Fruit fly (Drosophila melanogaster): ENCODE measurements around the gene Dys.

Dys gene

DNA sequence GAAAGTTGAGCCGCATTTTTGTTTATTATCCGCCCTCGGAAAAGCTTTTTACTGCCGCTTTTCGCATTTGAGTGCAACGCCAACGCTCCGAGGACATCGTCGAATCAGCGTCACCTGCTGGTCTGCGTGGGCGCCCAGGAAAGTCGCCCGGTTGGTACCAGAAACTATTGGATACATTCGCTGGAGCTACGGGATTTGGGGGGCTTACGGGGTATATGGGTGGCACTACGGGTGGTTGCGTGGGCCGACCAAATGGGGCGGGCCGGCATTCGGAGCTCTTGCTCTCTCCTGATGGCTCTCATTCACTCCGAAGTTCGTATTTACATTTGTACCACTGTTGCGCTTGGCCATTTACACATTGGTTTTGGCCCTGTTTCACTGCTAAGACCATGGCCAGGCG lies 49.5 kb upstream of the Dys start:
- TF ChIP-seq Xrp1 (GFP tag; IDR thresholded peaks at IDR 0.05) = no peak
- TF ChIP-seq chinmo (GFP tag; IDR thresholded peaks at IDR 0.05; ENCODE audit: partially characterized antibody) = 0 out of 4 replicates have a peak, but pooled peaks have one; percentile 23
- 0 out of 2 replicates have a peak, but pooled peaks have one; percentile 14 for TF ChIP-seq slbo (GFP tag; IDR thresholded peaks at IDR 0.05)
- peak; percentile 75 for TF ChIP-seq CG13894 (tag; optimal IDR thresholded peaks at IDR 0.05)
- no peak for TF ChIP-seq psq (GFP tag; optimal IDR thresholded peaks at IDR 0.05)
- TF ChIP-seq abd-A (tag; optimal IDR thresholded peaks at IDR 0.05) = peak; percentile 82
- TF ChIP-seq scrt (GFP tag; optimal IDR thresholded peaks at IDR 0.05) = peak; percentile 67
- TF ChIP-seq Deaf1 (tag; optimal IDR thresholded peaks at IDR 0.05) = peak; percentile 62
- peak; percentile 84 for TF ChIP-seq z (GFP tag; IDR thresholded peaks at IDR 0.05)
- peak; percentile 64; the same call in 1 of the 2 replicates for TF ChIP-seq crol (GFP tag; IDR thresholded peaks at IDR 0.05)
- TF ChIP-seq sqz (GFP tag; optimal IDR thresholded peaks at IDR 0.05) = no peak
- 0 out of 3 replicates have a peak, but pooled peaks have one; percentile 21 for TF ChIP-seq CG34422 (GFP tag; IDR thresholded peaks at IDR 0.05)
- TF ChIP-seq vnd (GFP tag; IDR thresholded peaks at IDR 0.05; ENCODE audit: partially characterized antibody) = 0 out of 3 replicates have a peak, but pooled peaks have one; percentile 12
- TF ChIP-seq Nf-YC (tag; optimal IDR thresholded peaks at IDR 0.05) = no peak
- TF ChIP-seq CG31224 (GFP tag; IDR thresholded peaks at IDR 0.05) = peak; percentile 98
- TF ChIP-seq Trl (optimal IDR thresholded peaks at IDR 0.05) = peak in 1 of 2 experiments; percentile 9
- no peak for TF ChIP-seq Trl (GFP tag; optimal IDR thresholded peaks at IDR 0.05)
- no peak for TF ChIP-seq Vsx1 (GFP tag; optimal IDR thresholded peaks at IDR 0.05)
- TF ChIP-seq sr (GFP tag; IDR thresholded peaks at IDR 0.05) = peak; percentile 62; the same call in 1 of the 3 replicates

DNA sequence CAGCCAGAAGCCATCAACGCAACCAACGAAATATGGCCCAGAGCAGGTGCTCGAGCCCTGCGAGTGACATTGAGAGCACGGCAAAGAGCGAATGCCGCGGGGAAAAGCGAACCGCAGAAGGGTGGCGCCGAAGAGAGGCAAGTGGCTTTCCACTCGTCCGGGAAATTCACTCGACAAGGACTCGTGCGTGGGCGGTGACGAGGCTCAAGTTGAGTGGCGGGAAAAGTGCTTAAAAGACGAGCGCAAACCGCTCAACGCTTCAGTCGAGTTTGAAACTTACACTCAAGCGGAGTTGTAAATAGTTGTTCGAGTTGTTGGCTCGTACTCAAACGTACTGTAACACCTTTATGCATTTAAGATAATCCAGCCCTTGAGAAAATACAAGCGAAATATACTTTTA lies 48.5 kb upstream of the Dys start, which contains the start of gene CG31221:
Gene CG31221 (plus strand): TSS at position 256 of the 400 bp plus-strand sequence.
- TF ChIP-seq schlank (tag; optimal IDR thresholded peaks at IDR 0.05) = no peak
- TF ChIP-seq Mad (GFP tag; optimal IDR thresholded peaks at IDR 0.05) = no peak
- no peak for TF ChIP-seq CG15073 (GFP tag; optimal IDR thresholded peaks at IDR 0.05)
- peak; percentile 41; the same call in 1 of the 2 replicates for TF ChIP-seq amos (GFP tag; IDR thresholded peaks at IDR 0.05; ENCODE audit: partially characterized antibody)
- no peak for TF ChIP-seq YL-1 (GFP tag; optimal IDR thresholded peaks at IDR 0.05)
- no peak for TF ChIP-seq D (optimal IDR thresholded peaks at IDR 0.05)
- no peak for TF ChIP-seq D (GFP tag; optimal IDR thresholded peaks at IDR 0.05)
- TF ChIP-seq Jarid2 (GFP tag; optimal IDR thresholded peaks at IDR 0.05) = peak; percentile 25
- no peak for TF ChIP-seq CG18619 (GFP tag; optimal IDR thresholded peaks at IDR 0.05)
- no peak for TF ChIP-seq CG15601 (tag; optimal IDR thresholded peaks at IDR 0.05)
- TF ChIP-seq mam (GFP tag; optimal IDR thresholded peaks at IDR 0.05) = no peak
- peak; percentile 93 for TF ChIP-seq z (GFP tag; IDR thresholded peaks at IDR 0.05)
- no peak for TF ChIP-seq sc (optimal IDR thresholded peaks at IDR 0.05)
- TF ChIP-seq sc (GFP tag; optimal IDR thresholded peaks at IDR 0.05) = no peak
- TF ChIP-seq Sin3A (optimal IDR thresholded peaks at IDR 0.05) = no peak
- no peak for TF ChIP-seq al (GFP tag; IDR thresholded peaks at IDR 0.05)
- TF ChIP-seq Hmr (GFP tag; optimal IDR thresholded peaks at IDR 0.05) = no peak
- TF ChIP-seq sr (GFP tag; IDR thresholded peaks at IDR 0.05) = peak; percentile 80; the same call in 2 of the 3 replicates
- peak; percentile 22; the same call in 1 of the 3 replicates for TF ChIP-seq ci (GFP tag; IDR thresholded peaks at IDR 0.05)
- TF ChIP-seq CG11456 (GFP tag; IDR thresholded peaks at IDR 0.05) = 0 out of 3 replicates have a peak, but pooled peaks have one; percentile 44
- TF ChIP-seq Vsx1 (GFP tag; optimal IDR thresholded peaks at IDR 0.05) = no peak
- peak; percentile 21; the same call in 1 of the 3 replicates for TF ChIP-seq Aef1 (GFP tag; IDR thresholded peaks at IDR 0.05)
- peak; percentile 5 to 9 for TF ChIP-seq Trl (optimal IDR thresholded peaks at IDR 0.05)
- no peak for TF ChIP-seq Trl (GFP tag; optimal IDR thresholded peaks at IDR 0.05)
- 0 out of 2 replicates have a peak, but pooled peaks have one; percentile 5 for TF ChIP-seq sisA (GFP tag; IDR thresholded peaks at IDR 0.05)
- TF ChIP-seq CG2120 (GFP tag; optimal IDR thresholded peaks at IDR 0.05) = no peak
- TF ChIP-seq CG31224 (GFP tag; IDR thresholded peaks at IDR 0.05) = peak; percentile 29; the same call in 1 of the 2 replicates
- 0 out of 2 replicates have a peak, but pooled peaks have one; percentile 41 for TF ChIP-seq CG32532 (GFP tag; IDR thresholded peaks at IDR 0.05)
- 0 out of 2 replicates have a peak, but pooled peaks have one; percentile 23 for TF ChIP-seq lmd (GFP tag; IDR thresholded peaks at IDR 0.05)
- no peak for TF ChIP-seq chm (GFP tag; IDR thresholded peaks at IDR 0.05)
- peak; percentile 25; the same call in 1 of the 2 replicates for TF ChIP-seq ara (GFP tag; IDR thresholded peaks at IDR 0.05)
- no peak for TF ChIP-seq croc (GFP tag; conservative IDR thresholded peaks at IDR 0.05)
- TF ChIP-seq Deaf1 (tag; optimal IDR thresholded peaks at IDR 0.05) = peak; percentile 64
- no peak for TF ChIP-seq Optix (GFP tag; IDR thresholded peaks at IDR 0.05)
- TF ChIP-seq CG6272 (GFP tag; IDR thresholded peaks at IDR 0.05) = 0 out of 2 replicates have a peak, but pooled peaks have one; percentile 18
- TF ChIP-seq scrt (GFP tag; optimal IDR thresholded peaks at IDR 0.05) = peak; percentile 23
- TF ChIP-seq Asciz (GFP tag; optimal IDR thresholded peaks at IDR 0.05) = no peak
